Worm (Caenorhabditis elegans) whole organism, L3 larva: Measurements from ENCODE around the gene F43D2.3.

Experiments used
- ceh-16 ChIP-seq: sonication (generic microtip); optimal IDR thresholded peaks from 2 replicates; lab custom pipeline; 2017; ENCODE audit warnings: missing biosample characterization, missing genetic modification characterization
- fkh-10 ChIP-seq: sonication (generic microtip); optimal IDR thresholded peaks from 2 replicates; lab custom pipeline; 2017; ENCODE audit warnings: missing biosample characterization, missing genetic modification reagents, missing genetic modification characterization
- fos-1 ChIP-seq: fragments of 150-350 bp; optimal IDR thresholded peaks from 2 replicates; lab custom pipeline; 2014; ENCODE audit warnings: missing biosample characterization, missing genetic modification characterization
- nhr-237 ChIP-seq: fragments of 150-350 bp; optimal IDR thresholded peaks from 2 replicates; lab custom pipeline; 2014; ENCODE audit warnings: missing biosample characterization, missing genetic modification characterization
- nhr-77 ChIP-seq: fragments of 150-350 bp; optimal IDR thresholded peaks from 2 replicates; lab custom pipeline; 2014; ENCODE audit warnings: missing biosample characterization, missing genetic modification characterization
- skn-1 ChIP-seq: fragments of 150-350 bp; optimal IDR thresholded peaks from 2 replicates; lab custom pipeline; 2014; ENCODE audit warnings: missing biosample characterization, missing genetic modification characterization

ce11 chrV:14635119-14635518, 3.4 kb downstream of the F43D2.3 start, which contains the start of gene F43D2.6:
- TF ChIP-seq ceh-16 (tag; lab: Kevin White, UChicago), result no peak
- TF ChIP-seq fkh-10 (GFP tag; lab: Kevin White, UChicago), result no peak
- no peak for TF ChIP-seq nhr-77
- TF ChIP-seq fos-1 (tag; lab: Kevin White, UChicago), result no peak
- no peak for TF ChIP-seq nhr-237 (tag; lab: Kevin White, UChicago)
- no peak for TF ChIP-seq skn-1 (tag; lab: Kevin White, UChicago)
